Fruit fly (Drosophila melanogaster): ENCODE measurements around the gene Vps60.

Vps60 gene

DNA sequence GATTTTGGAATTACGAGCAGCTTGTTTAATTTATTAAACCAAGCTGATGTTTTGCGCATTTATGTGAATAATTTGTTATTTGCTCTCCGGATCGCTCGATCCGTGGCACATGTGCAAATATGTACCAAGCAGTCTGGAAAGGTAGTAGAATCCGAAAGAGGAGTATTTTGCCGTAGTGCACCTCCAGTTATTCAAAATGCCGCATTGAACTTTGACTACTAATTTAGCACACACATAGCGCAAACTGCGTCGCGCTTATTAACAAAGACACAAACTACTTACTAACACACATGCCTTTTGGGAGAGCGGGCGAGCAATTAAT, 37.8 kb upstream of the Vps60 start (continued):
- TF ChIP-seq dan (GFP tag; IDR thresholded peaks at IDR 0.05) (no peak), corto (GFP tag; optimal IDR thresholded peaks at IDR 0.05) (no peak), ind (GFP tag; optimal IDR thresholded peaks at IDR 0.05) (no peak), Ssrp (tag; optimal IDR thresholded peaks at IDR 0.05) (no peak), CG4282 (GFP tag; optimal IDR thresholded peaks at IDR 0.05) (no peak), emc (GFP tag; optimal IDR thresholded peaks at IDR 0.05) (no peak), Hr51 (GFP tag; optimal IDR thresholded peaks at IDR 0.05) (peak in 1 of 2 experiments; percentile 45), CG8290 (GFP tag; optimal IDR thresholded peaks at IDR 0.05) (no peak), CG8290 (tag; optimal IDR thresholded peaks at IDR 0.05) (peak in 1 of 2 experiments; percentile 88), CG4820 (GFP tag; optimal IDR thresholded peaks at IDR 0.05) (no peak), danr (GFP tag; IDR thresholded peaks at IDR 0.05) (no peak), oc (tag; optimal IDR thresholded peaks at IDR 0.05) (peak; percentile 9), sob (GFP tag; IDR thresholded peaks at IDR 0.05) (no peak), Doc2 (GFP tag; IDR thresholded peaks at IDR 0.05) (no peak), ranshi (GFP tag; IDR thresholded peaks at IDR 0.05) (no peak), CG6254 (GFP tag; optimal IDR thresholded peaks at IDR 0.05) (no peak), zen2 (GFP tag; IDR thresholded peaks at IDR 0.05; ENCODE audit: partially characterized antibody) (no peak), CG34376 (GFP tag; optimal IDR thresholded peaks at IDR 0.05) (peak; percentile 64), da (GFP tag; optimal IDR thresholded peaks at IDR 0.05) (no peak), Xrp1 (GFP tag; IDR thresholded peaks at IDR 0.05) (no peak; the same call in 1 of the 2 replicates), fu2 (GFP tag; optimal IDR thresholded peaks at IDR 0.05) (no peak), CG10321 (GFP tag; IDR thresholded peaks at IDR 0.05) (no peak), Jarid2 (GFP tag; optimal IDR thresholded peaks at IDR 0.05) (no peak), CG14014 (GFP tag; IDR thresholded peaks at IDR 0.05) (no peak), CG7839 (tag; optimal IDR thresholded peaks at IDR 0.05) (no peak), CG11456 (GFP tag; IDR thresholded peaks at IDR 0.05) (peak; percentile 64; the same call in 1 of the 3 replicates), CG8944 (GFP tag; optimal IDR thresholded peaks at IDR 0.05) (no peak), H15 (GFP tag; IDR thresholded peaks at IDR 0.05) (no peak), HLH3B (GFP tag; IDR thresholded peaks at IDR 0.05) (no peak), dpn (GFP tag; optimal IDR thresholded peaks at IDR 0.05) (peak in 1 of 2 experiments; percentile 34), Sox100B (GFP tag; optimal IDR thresholded peaks at IDR 0.05) (no peak), cato (GFP tag; optimal IDR thresholded peaks at IDR 0.05; ENCODE audit: borderline replicate concordance) (no peak), gfzf (GFP tag; optimal IDR thresholded peaks at IDR 0.05) (no peak), stc (GFP tag; IDR thresholded peaks at IDR 0.05) (no peak), nau (GFP tag; optimal IDR thresholded peaks at IDR 0.05) (no peak), Hand (GFP tag; optimal IDR thresholded peaks at IDR 0.05) (peak; percentile 25), CG6765 (GFP tag; optimal IDR thresholded peaks at IDR 0.05) (peak; percentile 76), Chrac-16 (GFP tag; optimal IDR thresholded peaks at IDR 0.05) (no peak), CG10654 (GFP tag; optimal IDR thresholded peaks at IDR 0.05) (no peak), CG7357 (GFP tag; IDR thresholded peaks at IDR 0.05) (no peak), Max (GFP tag; optimal IDR thresholded peaks at IDR 0.05) (no peak), B-H2 (GFP tag; optimal IDR thresholded peaks at IDR 0.05) (peak; percentile 82), CG7745 (tag; optimal IDR thresholded peaks at IDR 0.05) (no peak), h (optimal IDR thresholded peaks at IDR 0.05) (no peak), dmrt99B (tag; optimal IDR thresholded peaks at IDR 0.05) (no peak), dysf (GFP tag; IDR thresholded peaks at IDR 0.05) (no peak), CG15011 (GFP tag; optimal IDR thresholded peaks at IDR 0.05) (peak; percentile 38), hth (optimal IDR thresholded peaks at IDR 0.05) (no peak), Scr (GFP tag; IDR thresholded peaks at IDR 0.05; ENCODE audit: partially characterized antibody) (no peak), sqz (GFP tag; optimal IDR thresholded peaks at IDR 0.05) (no peak), TFAM (GFP tag; optimal IDR thresholded peaks at IDR 0.05) (no peak), CG4404 (GFP tag; IDR thresholded peaks at IDR 0.05) (no peak), CG10274 (GFP tag; optimal IDR thresholded peaks at IDR 0.05) (peak; percentile 11)

Data from whole organism, embryonic.